Worm (Caenorhabditis elegans) whole organism, dauer: ENCODE measurements around the gene F34H10.4.

Source experiments
- unc-62 ChIP-seq: sonication (generic microtip); optimal IDR thresholded peaks from 2 replicates; lab custom pipeline; 2017; ENCODE audit warnings: missing biosample characterization, missing genetic modification reagents, missing genetic modification characterization

Gene F34H10.4

DNA sequence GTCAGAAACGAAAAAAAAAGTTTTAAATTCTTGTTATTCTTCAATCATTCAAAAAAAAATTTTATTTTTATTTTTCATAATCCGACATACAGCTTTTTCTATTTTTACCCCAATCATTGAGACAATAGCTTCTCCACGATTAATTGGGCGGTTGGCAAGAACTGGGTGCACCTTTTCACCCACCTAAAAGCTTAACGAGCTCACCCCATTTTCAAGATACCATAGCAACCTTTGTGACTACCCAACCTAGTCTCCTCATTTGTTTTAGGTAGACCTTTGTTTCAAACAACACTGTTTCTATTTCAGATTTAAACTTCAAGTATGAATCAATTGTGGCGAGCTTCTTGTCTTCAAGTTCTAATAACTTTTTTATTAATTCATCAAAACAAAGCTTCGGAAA is 50.0 kb downstream of the F34H10.4 start, which contains the start of gene dyf-7:
Gene dyf-7 (plus strand): TSS at position 301 of the 400 bp plus-strand sequence.
- no peak for TF ChIP-seq unc-62 (GFP tag; lab: Kevin White, UChicago)
